Worm (Caenorhabditis elegans) whole organism, L3 larva: ENCODE measurements around the gene mek-1.

Experiments
- ZK546.5 ChIP-seq: sonication (generic microtip); optimal IDR thresholded peaks from 2 replicates; lab custom pipeline; 2017; ENCODE audit warnings: missing biosample characterization, missing genetic modification characterization
- aly-2 ChIP-seq: fragments of 150-350 bp; optimal IDR thresholded peaks from 2 replicates; lab custom pipeline; 2014; ENCODE audit warnings: missing biosample characterization, missing genetic modification characterization
- ceh-16 ChIP-seq: sonication (generic microtip); optimal IDR thresholded peaks from 2 replicates; lab custom pipeline; 2017; ENCODE audit warnings: missing biosample characterization, missing genetic modification characterization
- ceh-28 ChIP-seq: fragments of 150-350 bp; optimal IDR thresholded peaks from 2 replicates; lab custom pipeline; 2014; ENCODE audit warnings: missing biosample characterization, missing genetic modification reagents, missing genetic modification characterization
- ceh-82 ChIP-seq: fragments of 150-350 bp; optimal IDR thresholded peaks from 2 replicates; lab custom pipeline; 2014; ENCODE audit warnings: missing biosample characterization, missing genetic modification characterization
- ceh-9 ChIP-seq: sonication (generic microtip); optimal IDR thresholded peaks from 2 replicates; lab custom pipeline; 2018; ENCODE audit warnings: missing biosample characterization, missing genetic modification characterization
- daf-12 ChIP-seq: fragments of 150-350 bp; optimal IDR thresholded peaks from 2 replicates; lab custom pipeline; 2014; ENCODE audit warnings: missing biosample characterization, missing genetic modification reagents, missing genetic modification characterization
- egl-27 ChIP-seq: sonication (generic microtip); optimal IDR thresholded peaks from 4 replicates; lab custom pipeline; 2017; ENCODE audit warnings: missing biosample characterization, missing genetic modification reagents, missing genetic modification characterization
- egl-5 ChIP-seq: fragments of 150-350 bp; optimal IDR thresholded peaks from 2 replicates; lab custom pipeline; 2017; ENCODE audit warnings: missing biosample characterization, missing genetic modification reagents, missing genetic modification characterization, inconsistent platforms
- elt-1 ChIP-seq: fragments of 150-350 bp; optimal IDR thresholded peaks from 2 replicates; lab custom pipeline; 2014; ENCODE audit warnings: missing biosample characterization, missing genetic modification characterization
- elt-2 ChIP-seq: sonication (generic microtip); optimal IDR thresholded peaks from 2 replicates; lab custom pipeline; 2016; ENCODE audit warnings: missing genetic modification reagents, mild to moderate bottlenecking, missing genetic modification characterization, missing compliant biosample characterization
- elt-3 ChIP-seq, 3 experiments: fragments of 150-350 bp in 1 of 3; sonication (generic microtip) in 2 of 3; optimal IDR thresholded peaks; 2 replicates in 2 of 3; 4 replicates in 1 of 3; lab custom pipeline; 2014 to 2017; ENCODE audit warnings: missing biosample characterization in 3 of 3, missing genetic modification characterization in 3 of 3
- eor-1 ChIP-seq, 2 experiments: fragments of 150-350 bp; optimal IDR thresholded peaks; 2 replicates each; lab custom pipeline; 2014 to 2018; ENCODE audit warnings: missing biosample characterization in 2 of 2, missing genetic modification characterization in 2 of 2
- fkh-10 ChIP-seq: sonication (generic microtip); optimal IDR thresholded peaks from 2 replicates; lab custom pipeline; 2017; ENCODE audit warnings: missing biosample characterization, missing genetic modification reagents, missing genetic modification characterization
- fkh-2 ChIP-seq: fragments of 150-350 bp; optimal IDR thresholded peaks from 2 replicates; lab custom pipeline; 2014; ENCODE audit warnings: missing biosample characterization, missing genetic modification reagents, missing genetic modification characterization
- fos-1 ChIP-seq: fragments of 150-350 bp; optimal IDR thresholded peaks from 2 replicates; lab custom pipeline; 2014; ENCODE audit warnings: missing biosample characterization, missing genetic modification characterization
- hmg-11 ChIP-seq: sonication (generic microtip); optimal IDR thresholded peaks from 2 replicates; lab custom pipeline; 2016; ENCODE audit warnings: missing genetic modification characterization, missing compliant biosample characterization
- jun-1 ChIP-seq: fragments of 150-350 bp; optimal IDR thresholded peaks from 2 replicates; lab custom pipeline; 2014; ENCODE audit warnings: missing biosample characterization, missing genetic modification reagents, missing genetic modification characterization
- lin-39 ChIP-seq: fragments of 150-350 bp; optimal IDR thresholded peaks from 2 replicates; lab custom pipeline; 2018; ENCODE audit warnings: missing biosample characterization, missing genetic modification reagents, missing genetic modification characterization
- mdl-1 ChIP-seq: fragments of 150-350 bp; optimal IDR thresholded peaks from 2 replicates; lab custom pipeline; 2014; ENCODE audit warnings: missing biosample characterization, missing genetic modification characterization
- mml-1 ChIP-seq: fragments of 150-350 bp; sonication (generic microtip); optimal IDR thresholded peaks from 3 replicates; lab custom pipeline; 2014; ENCODE audit warnings: missing biosample characterization, missing genetic modification characterization
- nfya-1 ChIP-seq: sonication (generic microtip); optimal IDR thresholded peaks from 2 replicates; lab custom pipeline; 2017; ENCODE audit warnings: missing genetic modification characterization, mild to moderate bottlenecking, missing compliant biosample characterization, antibody characterized with exemption, moderate library complexity; ENCODE audit not compliant: insufficient read depth
- nhr-11 ChIP-seq: fragments of 150-350 bp; optimal IDR thresholded peaks from 2 replicates; lab custom pipeline; 2014; ENCODE audit warnings: missing biosample characterization, missing genetic modification characterization
- nhr-23 ChIP-seq: fragments of 150-350 bp; optimal IDR thresholded peaks from 2 replicates; lab custom pipeline; 2014; ENCODE audit warnings: missing biosample characterization, missing genetic modification reagents, missing genetic modification characterization
- nhr-237 ChIP-seq: fragments of 150-350 bp; optimal IDR thresholded peaks from 2 replicates; lab custom pipeline; 2014; ENCODE audit warnings: missing biosample characterization, missing genetic modification characterization
- nhr-28 ChIP-seq: fragments of 150-350 bp; optimal IDR thresholded peaks from 2 replicates; lab custom pipeline; 2014; ENCODE audit warnings: missing biosample characterization, missing genetic modification characterization
- nhr-43 ChIP-seq: sonication (generic microtip); optimal IDR thresholded peaks from 2 replicates; lab custom pipeline; 2016; ENCODE audit warnings: mild to moderate bottlenecking, missing genetic modification characterization, missing compliant biosample characterization; ENCODE audit not compliant: poor library complexity, severe bottlenecking
- nhr-76 ChIP-seq: fragments of 150-350 bp; sonication (generic microtip); optimal IDR thresholded peaks from 5 replicates; lab custom pipeline; 2014; ENCODE audit warnings: missing biosample characterization, missing genetic modification characterization
- nhr-77 ChIP-seq: fragments of 150-350 bp; optimal IDR thresholded peaks from 2 replicates; lab custom pipeline; 2014; ENCODE audit warnings: missing biosample characterization, missing genetic modification characterization
- pqm-1 ChIP-seq: fragments of 150-350 bp; optimal IDR thresholded peaks from 2 replicates; lab custom pipeline; 2017; ENCODE audit warnings: missing biosample characterization, missing genetic modification characterization, inconsistent platforms
- sea-2 ChIP-seq: fragments of 150-350 bp; sonication (generic microtip); optimal IDR thresholded peaks from 4 replicates; lab custom pipeline; 2014; ENCODE audit warnings: missing biosample characterization, missing genetic modification reagents, missing genetic modification characterization
- skn-1 ChIP-seq: fragments of 150-350 bp; optimal IDR thresholded peaks from 2 replicates; lab custom pipeline; 2014; ENCODE audit warnings: missing biosample characterization, missing genetic modification characterization
- tbx-2 ChIP-seq: sonication (generic microtip); optimal IDR thresholded peaks from 2 replicates; lab custom pipeline; 2016; ENCODE audit warnings: mild to moderate bottlenecking, missing genetic modification characterization, missing compliant biosample characterization
- unc-39 ChIP-seq: sonication (generic microtip); optimal IDR thresholded peaks from 4 replicates; lab custom pipeline; 2017; ENCODE audit warnings: missing biosample characterization, missing genetic modification characterization
- unc-62 ChIP-seq: fragments of 150-350 bp; sonication (generic microtip); optimal IDR thresholded peaks from 4 replicates; lab custom pipeline; 2014; ENCODE audit warnings: missing biosample characterization, missing genetic modification reagents, missing genetic modification characterization
- zag-1 ChIP-seq: fragments of 150-350 bp; optimal IDR thresholded peaks from 2 replicates; lab custom pipeline; 2014; ENCODE audit warnings: missing biosample characterization, missing genetic modification characterization
- ztf-11 ChIP-seq: fragments of 150-350 bp; optimal IDR thresholded peaks from 2 replicates; lab custom pipeline; 2014; ENCODE audit warnings: missing biosample characterization, missing genetic modification characterization
- ztf-4 ChIP-seq: fragments of 150-350 bp; optimal IDR thresholded peaks from 2 replicates; lab custom pipeline; 2014; ENCODE audit warnings: missing biosample characterization, missing genetic modification characterization

mek-1 gene

ce11 chrX:7500970-7501369, 21.9 kb downstream of the mek-1 start, which contains the start of gene uggt-1 (continued):
- TF ChIP-seq nhr-77 (tag; lab: Kevin White, UChicago): peak; percentile 43
- TF ChIP-seq mdl-1 (tag; lab: Kevin White, UChicago): peak; percentile 71
- no peak for TF ChIP-seq mml-1 (tag; lab: Kevin White, UChicago)
- peak; percentile 60 for TF ChIP-seq fos-1 (tag; lab: Kevin White, UChicago)
- peak; percentile 39 for TF ChIP-seq jun-1
- no peak for TF ChIP-seq nhr-76 (tag; lab: Kevin White, UChicago)
- TF ChIP-seq skn-1: peak; percentile 72
- no peak for TF ChIP-seq eor-1 (tag; optimal IDR thresholded peaks at IDR 0.05; lab: Kevin White, UChicago)
- TF ChIP-seq, all 47 proteins: peak for 25

- TF ChIP-seq ceh-82 (tag; lab: Kevin White, UChicago): no peak
- TF ChIP-seq tbx-2 (tag; lab: Kevin White, UChicago): no peak
- TF ChIP-seq zag-1: no peak
- TF ChIP-seq skn-1: no peak
- TF ChIP-seq mml-1 (tag; lab: Kevin White, UChicago): no peak
- no peak for TF ChIP-seq ztf-11 (tag; lab: Kevin White, UChicago)
- no peak for TF ChIP-seq nhr-237 (tag; lab: Kevin White, UChicago)
- no peak for TF ChIP-seq sea-2 (GFP tag; lab: Kevin White, UChicago)
- no peak for TF ChIP-seq fkh-10 (GFP tag; lab: Kevin White, UChicago)
These were observed 23.8 kb downstream of the mek-1 start, which contains the start of gene F48E3.6 for ce11 chrX:7502807-7503206. Gene F48E3.6 (minus strand): TSS chrX:7502907.

ce11 chrX:7506533-7506932, 27.5 kb downstream of the mek-1 start, which contains the start of gene lgc-11:
Gene lgc-11 (minus strand): TSS chrX:7506633.
- TF ChIP-seq nhr-43 (tag; lab: Kevin White, UChicago) (no peak), fkh-10 (GFP tag; lab: Kevin White, UChicago) (no peak), ZK546.5 (tag; lab: Kevin White, UChicago) (no peak), ceh-16 (tag; lab: Kevin White, UChicago) (no peak), hmg-11 (tag; lab: Kevin White, UChicago) (no peak), ceh-82 (tag; lab: Kevin White, UChicago) (no peak), aly-2 (no peak)

ce11 chrX:7507141-7507540, 28.1 kb downstream of the mek-1 start:
- no peak for TF ChIP-seq elt-1 (tag; lab: Kevin White, UChicago)
- no peak for TF ChIP-seq mml-1 (tag; lab: Kevin White, UChicago)
- no peak for TF ChIP-seq ZK546.5 (tag; lab: Kevin White, UChicago)
- no peak for TF ChIP-seq nhr-23 (tag; lab: Kevin White, UChicago)
- no peak for TF ChIP-seq jun-1
- TF ChIP-seq nhr-43 (tag; lab: Kevin White, UChicago): no peak
- TF ChIP-seq nhr-77 (tag; lab: Kevin White, UChicago): no peak
- no peak for TF ChIP-seq ceh-9 (tag; lab: Kevin White, UChicago)

ce11 chrX:7512714-7513113, 33.7 kb downstream of the mek-1 start:
- TF ChIP-seq mdl-1 (tag; lab: Kevin White, UChicago): no peak
- TF ChIP-seq nhr-28 (tag; lab: Kevin White, UChicago): no peak
- no peak for TF ChIP-seq egl-5
- TF ChIP-seq aly-2: no peak
- TF ChIP-seq tbx-2 (tag; lab: Kevin White, UChicago): no peak
- TF ChIP-seq nhr-76 (tag; lab: Kevin White, UChicago): no peak
- no peak for TF ChIP-seq lin-39
- TF ChIP-seq eor-1 (tag; optimal IDR thresholded peaks at IDR 0.05; lab: Kevin White, UChicago): no peak
- TF ChIP-seq fkh-10 (GFP tag; lab: Kevin White, UChicago): no peak
- no peak for TF ChIP-seq nhr-11 (tag; lab: Kevin White, UChicago)
- no peak for TF ChIP-seq ceh-9 (tag; lab: Kevin White, UChicago)

- TF ChIP-seq ztf-4 (tag; lab: Kevin White, UChicago): no peak
- TF ChIP-seq elt-2 (tag; lab: Kevin White, UChicago): no peak
- no peak for TF ChIP-seq ceh-28 (tag; lab: Kevin White, UChicago)
- no peak for TF ChIP-seq unc-39 (tag; lab: Kevin White, UChicago)
- no peak for TF ChIP-seq pqm-1 (tag; lab: Kevin White, UChicago)
- TF ChIP-seq nfya-1 (tag; lab: Kevin White, UChicago): no peak
- TF ChIP-seq nhr-23 (tag; lab: Kevin White, UChicago): no peak
- no peak for TF ChIP-seq daf-12 (tag; lab: Kevin White, UChicago)
- no peak for TF ChIP-seq nhr-28 (tag; lab: Kevin White, UChicago)
- TF ChIP-seq tbx-2 (tag; lab: Kevin White, UChicago): no peak
- no peak for TF ChIP-seq elt-3 (tag; optimal IDR thresholded peaks at IDR 0.05; lab: Kevin White, UChicago)
- no peak for TF ChIP-seq zag-1
- no peak for TF ChIP-seq fkh-2 (tag; lab: Kevin White, UChicago)
- no peak for TF ChIP-seq lin-39
- TF ChIP-seq egl-27 (tag; lab: Kevin White, UChicago): no peak
- no peak for TF ChIP-seq aly-2
- TF ChIP-seq unc-62 (GFP tag; lab: Kevin White, UChicago): no peak
- TF ChIP-seq jun-1: no peak
- TF ChIP-seq, all 47 proteins: peak for 0
These were observed 40.5 kb downstream of the mek-1 start, which contains the start of gene chts-1 for ce11 chrX:7519569-7519968. Gene chts-1 (minus strand): TSS chrX:7519669.
